Fruit fly (Drosophila melanogaster): ENCODE measurements around the gene TP53INP.

TP53INP gene

dm6 chr3L:4363887-4364794 is 42.6 kb upstream of the TP53INP start, which contains the start of the genes Cip4 and mRpS6 (continued):
- peak; percentile 77 for TF ChIP-seq Oaz (GFP tag; IDR thresholded peaks at IDR 0.05)
- no peak for TF ChIP-seq grn (GFP tag; optimal IDR thresholded peaks at IDR 0.05)
- TF ChIP-seq z (GFP tag; IDR thresholded peaks at IDR 0.05) = no peak; the same call in 2 of the 3 replicates
- peak; percentile 84 for TF ChIP-seq CG13424 (tag; optimal IDR thresholded peaks at IDR 0.05)
- TF ChIP-seq sna (GFP tag; IDR thresholded peaks at IDR 0.05; ENCODE audit: partially characterized antibody) = no peak
- peak; percentile 82 for TF ChIP-seq Chrac-16 (GFP tag; optimal IDR thresholded peaks at IDR 0.05)
- TF ChIP-seq unc-4 (GFP tag; IDR thresholded peaks at IDR 0.05; ENCODE audit: partially characterized antibody) = no peak
- no peak for TF ChIP-seq ftz-f1 (GFP tag; optimal IDR thresholded peaks at IDR 0.05)
- peak; percentile 86 for TF ChIP-seq CG17328 (GFP tag; IDR thresholded peaks at IDR 0.05)
- peak; percentile 10 for TF ChIP-seq vfl (GFP tag; optimal IDR thresholded peaks at IDR 0.05)
- TF ChIP-seq Sry-β (GFP tag; optimal IDR thresholded peaks at IDR 0.05) = no peak
- TF ChIP-seq Antp (GFP tag; optimal IDR thresholded peaks at IDR 0.05) = no peak
- TF ChIP-seq maf-S (GFP tag; optimal IDR thresholded peaks at IDR 0.05) = no peak
- TF ChIP-seq gsb (GFP tag; IDR thresholded peaks at IDR 0.05) = no peak
- TF ChIP-seq dmrt11E (tag; optimal IDR thresholded peaks at IDR 0.05) = peak; percentile 75
- peak; percentile 66 for TF ChIP-seq CG34422 (GFP tag; IDR thresholded peaks at IDR 0.05)
- TF ChIP-seq B-H2 (GFP tag; optimal IDR thresholded peaks at IDR 0.05) = peak; percentile 85
- peak; percentile 84 for TF ChIP-seq lilli (GFP tag; optimal IDR thresholded peaks at IDR 0.05)
- TF ChIP-seq CG7786 (GFP tag; optimal IDR thresholded peaks at IDR 0.05) = no peak
- peak; percentile 54 for TF ChIP-seq CG6654 (GFP tag; optimal IDR thresholded peaks at IDR 0.05)
- peak; percentile 29; the same call in 1 of the 2 replicates for TF ChIP-seq ro (GFP tag; IDR thresholded peaks at IDR 0.05)
- no peak for TF ChIP-seq lov (optimal IDR thresholded peaks at IDR 0.05)
- peak; percentile 65; the same call in 2 of the 3 replicates for TF ChIP-seq lov (GFP tag; IDR thresholded peaks at IDR 0.05)
- TF ChIP-seq D19A (tag; optimal IDR thresholded peaks at IDR 0.05) = no peak
- no peak for TF ChIP-seq mirr (GFP tag; optimal IDR thresholded peaks at IDR 0.05)
- peak; percentile 48 for TF ChIP-seq Lhr (GFP tag; optimal IDR thresholded peaks at IDR 0.05)
- TF ChIP-seq chm (GFP tag; IDR thresholded peaks at IDR 0.05) = peak; percentile 86
- no peak for TF ChIP-seq zen (tag; optimal IDR thresholded peaks at IDR 0.05)
- TF ChIP-seq CG11085 (GFP tag; IDR thresholded peaks at IDR 0.05) = peak; percentile 66
- TF ChIP-seq CG17568 (GFP tag; optimal IDR thresholded peaks at IDR 0.05) = peak; percentile 52
- peak; percentile 47 for TF ChIP-seq corto (GFP tag; optimal IDR thresholded peaks at IDR 0.05)
- TF ChIP-seq CG4328 (GFP tag; optimal IDR thresholded peaks at IDR 0.05) = no peak
- TF ChIP-seq gsb-n (tag; optimal IDR thresholded peaks at IDR 0.05) = peak; percentile 63
- TF ChIP-seq Mad (GFP tag; optimal IDR thresholded peaks at IDR 0.05) = peak; percentile 35
- TF ChIP-seq CG3838 (GFP tag; optimal IDR thresholded peaks at IDR 0.05) = peak; percentile 25
- no peak for TF ChIP-seq CG11504 (tag; optimal IDR thresholded peaks at IDR 0.05)
- TF ChIP-seq Abd-B (GFP tag; optimal IDR thresholded peaks at IDR 0.05) = peak; percentile 88
- TF ChIP-seq Hey (tag; optimal IDR thresholded peaks at IDR 0.05) = no peak
- TF ChIP-seq CG2875 (GFP tag; optimal IDR thresholded peaks at IDR 0.05) = peak; percentile 34
- peak in 1 of 3 experiments; percentile 80 for TF ChIP-seq lola (GFP tag; optimal IDR thresholded peaks at IDR 0.05)
- no peak for TF ChIP-seq CG6854 (GFP tag; optimal IDR thresholded peaks at IDR 0.05)
- no peak for TF ChIP-seq Eip74EF (GFP tag; optimal IDR thresholded peaks at IDR 0.05)
- TF ChIP-seq hth (optimal IDR thresholded peaks at IDR 0.05) = no peak
- TF ChIP-seq her (GFP tag; optimal IDR thresholded peaks at IDR 0.05) = no peak
- peak; percentile 87 for TF ChIP-seq CG5953 (GFP tag; IDR thresholded peaks at IDR 0.05)
- TF ChIP-seq tio (GFP tag; optimal IDR thresholded peaks at IDR 0.05) = peak; percentile 83
- TF ChIP-seq stc (GFP tag; IDR thresholded peaks at IDR 0.05) = peak; percentile 71
- TF ChIP-seq CG3995 (GFP tag; optimal IDR thresholded peaks at IDR 0.05) = no peak
- no peak for TF ChIP-seq CG7928 (GFP tag; optimal IDR thresholded peaks at IDR 0.05)
